Worm (Caenorhabditis elegans) whole organism, L2 larva: ENCODE results near the gene fbxb-88.
A peak's percentile ranks its signal among the peaks of the same experiment; 100 is the strongest.

Experiments
- F13H6.1 ChIP-seq: sonication (generic microtip); optimal IDR thresholded peaks from 2 replicates; lab custom pipeline; 2016; ENCODE audit warnings: missing genetic modification characterization, missing compliant biosample characterization
- R02D3.7 ChIP-seq: fragments of 150-350 bp; optimal IDR thresholded peaks from 2 replicates; lab custom pipeline; 2014; ENCODE audit warnings: missing biosample characterization, missing genetic modification characterization
- ZK546.5 ChIP-seq: sonication (generic microtip); optimal IDR thresholded peaks from 2 replicates; lab custom pipeline; 2017; ENCODE audit warnings: missing biosample characterization, missing genetic modification characterization
- aly-2 ChIP-seq: fragments of 150-350 bp; optimal IDR thresholded peaks from 2 replicates; lab custom pipeline; 2014; ENCODE audit warnings: missing biosample characterization, missing genetic modification characterization
- ceh-16 ChIP-seq: fragments of 150-350 bp; optimal IDR thresholded peaks from 2 replicates; lab custom pipeline; 2014; ENCODE audit warnings: missing biosample characterization, missing genetic modification characterization
- crh-2 ChIP-seq: sonication (generic microtip); optimal IDR thresholded peaks from 2 replicates; lab custom pipeline; 2017; ENCODE audit warnings: missing biosample characterization, missing genetic modification characterization
- fos-1 ChIP-seq: fragments of 150-350 bp; optimal IDR thresholded peaks from 2 replicates; lab custom pipeline; 2014; ENCODE audit warnings: missing biosample characterization, missing genetic modification characterization
- lin-39 ChIP-seq: fragments of 150-350 bp; optimal IDR thresholded peaks from 2 replicates; lab custom pipeline; 2014; ENCODE audit warnings: missing biosample characterization, missing genetic modification reagents, missing genetic modification characterization
- nhr-11 ChIP-seq: fragments of 150-350 bp; optimal IDR thresholded peaks from 2 replicates; lab custom pipeline; 2014; ENCODE audit warnings: missing biosample characterization, missing genetic modification characterization
- nhr-129 ChIP-seq: fragments of 150-350 bp; optimal IDR thresholded peaks from 2 replicates; lab custom pipeline; 2014; ENCODE audit warnings: missing biosample characterization, missing genetic modification characterization
- nhr-21 ChIP-seq: fragments of 150-350 bp; optimal IDR thresholded peaks from 2 replicates; lab custom pipeline; 2014; ENCODE audit warnings: missing biosample characterization, missing genetic modification characterization
- nhr-237 ChIP-seq: fragments of 150-350 bp; optimal IDR thresholded peaks from 2 replicates; lab custom pipeline; 2014; ENCODE audit warnings: missing biosample characterization, missing genetic modification characterization
- nhr-6 ChIP-seq: fragments of 150-350 bp; optimal IDR thresholded peaks from 2 replicates; lab custom pipeline; 2014; ENCODE audit warnings: missing biosample characterization, missing genetic modification characterization
- sem-4 ChIP-seq: fragments of 150-350 bp; optimal IDR thresholded peaks from 2 replicates; lab custom pipeline; 2014; ENCODE audit warnings: missing biosample characterization, missing genetic modification reagents, missing genetic modification characterization
- skn-1 ChIP-seq: sonication (generic microtip); optimal IDR thresholded peaks from 2 replicates; lab custom pipeline; 2017; ENCODE audit warnings: missing biosample characterization, missing genetic modification characterization
- sma-9 ChIP-seq, 2 experiments: fragments of 150-350 bp in 1 of 2; sonication (generic microtip) in 1 of 2; optimal IDR thresholded peaks; 2 replicates each; lab custom pipeline; 2014 to 2016; ENCODE audit warnings: missing genetic modification characterization in 2 of 2, mild to moderate bottlenecking in 1 of 2, missing biosample characterization in 1 of 2, missing compliant biosample characterization in 1 of 2, missing genetic modification reagents in 1 of 2, moderate library complexity in 1 of 2
- unc-55 ChIP-seq: fragments of 150-350 bp; sonication (generic microtip); optimal IDR thresholded peaks from 3 replicates; lab custom pipeline; 2014; ENCODE audit warnings: missing biosample characterization, missing genetic modification reagents, missing genetic modification characterization
- unc-62 ChIP-seq: fragments of 150-350 bp; optimal IDR thresholded peaks from 2 replicates; lab custom pipeline; 2014; ENCODE audit warnings: missing biosample characterization, missing genetic modification reagents, missing genetic modification characterization

Gene fbxb-88

ce11 chrII:4779753-4780152, 47.9 kb downstream of the fbxb-88 start:
- TF ChIP-seq nhr-237 (tag; lab: Kevin White, UChicago) (no peak), nhr-11 (no peak)

ce11 chrII:4776933-4777332, 50.8 kb downstream of the fbxb-88 start, which contains the start of gene F26G1.11:
F26G1.11 (plus strand) TSS chrII:4777137.
- TF ChIP-seq unc-55 (GFP tag; lab: Kevin White, UChicago): no peak
- no peak for TF ChIP-seq R02D3.7 (tag; lab: Kevin White, UChicago)
- peak; percentile 18 for TF ChIP-seq sma-9 (GFP tag; optimal IDR thresholded peaks at IDR 0.05; lab: Kevin White, UChicago)
- TF ChIP-seq sma-9 (tag; optimal IDR thresholded peaks at IDR 0.05; lab: Kevin White, UChicago): no peak
- no peak for TF ChIP-seq nhr-21 (tag; lab: Kevin White, UChicago)
- no peak for TF ChIP-seq nhr-6 (tag; lab: Kevin White, UChicago)
- TF ChIP-seq ceh-16 (tag; lab: Kevin White, UChicago): no peak
- no peak for TF ChIP-seq nhr-129
- peak; percentile 90 for TF ChIP-seq fos-1 (tag; lab: Kevin White, UChicago)
- TF ChIP-seq aly-2 (tag; lab: Kevin White, UChicago): no peak
- no peak for TF ChIP-seq ZK546.5 (tag; lab: Kevin White, UChicago)
- TF ChIP-seq lin-39: no peak
- TF ChIP-seq skn-1: no peak
- no peak for TF ChIP-seq unc-62 (GFP tag; lab: Kevin White, UChicago)
- no peak for TF ChIP-seq sem-4 (tag; lab: Kevin White, UChicago)
- no peak for TF ChIP-seq F13H6.1
- TF ChIP-seq crh-2 (tag; lab: Kevin White, UChicago): peak; percentile 16
